Worm (Caenorhabditis elegans): ENCODE data around the gene lip-1.

The lip-1 gene

ce11 chrIV:6879666-6880210 lies 37.0 kb downstream of the lip-1 start (continued):
- TF ChIP-seq unc-62 (GFP tag; optimal IDR thresholded peaks at IDR 0.05): no peak
- no peak for TF ChIP-seq ceh-82 (tag; optimal IDR thresholded peaks at IDR 0.05)
- TF ChIP-seq dsc-1 (tag; optimal IDR thresholded peaks at IDR 0.05): peak; percentile 51
- TF ChIP-seq mef-2 (tag; optimal IDR thresholded peaks at IDR 0.05): no peak
- no peak for TF ChIP-seq egl-27 (tag; optimal IDR thresholded peaks at IDR 0.05)
- no peak for TF ChIP-seq aly-2 (tag; optimal IDR thresholded peaks at IDR 0.05)
- TF ChIP-seq aha-1 (tag; optimal IDR thresholded peaks at IDR 0.05): no peak
- no peak for TF ChIP-seq fos-1 (tag; optimal IDR thresholded peaks at IDR 0.05)

- TF ChIP-seq pqm-1 (tag; optimal IDR thresholded peaks at IDR 0.05): peak; percentile 12
- no peak for TF ChIP-seq elt-3 (tag; optimal IDR thresholded peaks at IDR 0.05)
- peak; percentile 33 for TF ChIP-seq tlp-1 (tag; optimal IDR thresholded peaks at IDR 0.05)
- peak; percentile 14 for TF ChIP-seq nhr-90 (tag; optimal IDR thresholded peaks at IDR 0.05; ENCODE audit: poor library complexity)
- no peak for TF ChIP-seq ztf-4 (tag; optimal IDR thresholded peaks at IDR 0.05)
- no peak for TF ChIP-seq C34B4.2 (tag; optimal IDR thresholded peaks at IDR 0.05)
- peak in 1 of 2 experiments; percentile 23 for TF ChIP-seq lin-35 (GFP tag; optimal IDR thresholded peaks at IDR 0.05)
- TF ChIP-seq xbp-1 (tag; optimal IDR thresholded peaks at IDR 0.05): no peak
- TF ChIP-seq elt-2 (tag; optimal IDR thresholded peaks at IDR 0.05): peak; percentile 97
- TF ChIP-seq dsc-1 (tag; optimal IDR thresholded peaks at IDR 0.05): peak; percentile 12
- TF ChIP-seq efl-1 (optimal IDR thresholded peaks at IDR 0.05): no peak
- TF ChIP-seq efl-1 (GFP tag; optimal IDR thresholded peaks at IDR 0.05 in 1 of 2): peak in 1 of 2 experiments; percentile 81
- peak; percentile 59 for TF ChIP-seq jun-1 (tag; optimal IDR thresholded peaks at IDR 0.05)
- TF ChIP-seq nhr-47 (tag; optimal IDR thresholded peaks at IDR 0.05): no peak
- TF ChIP-seq tbx-2 (tag; optimal IDR thresholded peaks at IDR 0.05): no peak
These were observed 37.7 kb downstream of the lip-1 start for ce11 chrIV:6880415-6880814.

ce11 chrIV:6881183-6881582 lies 38.4 kb downstream of the lip-1 start:
- TF ChIP-seq egl-27 (tag; optimal IDR thresholded peaks at IDR 0.05) (peak; percentile 5 to 72), nhr-12 (tag; optimal IDR thresholded peaks at IDR 0.05) (no peak), efl-3 (GFP tag; optimal IDR thresholded peaks at IDR 0.05) (no peak), sup-37 (GFP tag; optimal IDR thresholded peaks at IDR 0.05) (no peak), ces-1 (GFP tag; optimal IDR thresholded peaks at IDR 0.05) (no peak), nhr-47 (tag; optimal IDR thresholded peaks at IDR 0.05) (peak; percentile 63), nhr-85 (tag) (no peak), hlh-4 (tag; optimal IDR thresholded peaks at IDR 0.05) (no peak), nhr-76 (tag; optimal IDR thresholded peaks at IDR 0.05) (no peak), ztf-11 (tag; optimal IDR thresholded peaks at IDR 0.05) (no peak), ceh-88 (GFP tag; IDR thresholded peaks at IDR 0.05) (no peak), lsy-2 (tag; optimal IDR thresholded peaks at IDR 0.05) (peak; percentile 48 to 68), elt-3 (tag; optimal IDR thresholded peaks at IDR 0.05) (no peak), unc-130 (tag; optimal IDR thresholded peaks at IDR 0.05) (no peak), unc-30 (tag; optimal IDR thresholded peaks at IDR 0.05) (no peak), irx-1 (tag; optimal IDR thresholded peaks at IDR 0.05) (peak; percentile 39), blmp-1 (tag; optimal IDR thresholded peaks at IDR 0.05) (no peak), lin-35 (GFP tag; optimal IDR thresholded peaks at IDR 0.05) (peak in 1 of 2 experiments; percentile 27), lir-3 (tag; optimal IDR thresholded peaks at IDR 0.05; ENCODE audit: poor library complexity) (peak; percentile 4), grh-1 (GFP tag; IDR thresholded peaks at IDR 0.05) (no peak), ets-5 (GFP tag; IDR thresholded peaks at IDR 0.05) (no peak), nhr-28 (tag; optimal IDR thresholded peaks at IDR 0.05) (no peak), isw-1 (GFP tag; IDR thresholded peaks at IDR 0.05) (no peak), nhr-77 (tag; optimal IDR thresholded peaks at IDR 0.05) (peak; percentile 54), vab-15 (tag; optimal IDR thresholded peaks at IDR 0.05) (no peak), mab-9 (GFP tag; IDR thresholded peaks at IDR 0.05) (0 out of 2 replicates have a peak, but pooled peaks have one; percentile 17), xbp-1 (tag; optimal IDR thresholded peaks at IDR 0.05) (peak; percentile 35), rnt-1 (tag; optimal IDR thresholded peaks at IDR 0.05) (peak; percentile 75), ama-1 (optimal IDR thresholded peaks at IDR 0.05) (no peak), egl-13 (tag; optimal IDR thresholded peaks at IDR 0.05) (peak; percentile 28), fkh-4 (tag; optimal IDR thresholded peaks at IDR 0.05; ENCODE audit: borderline replicate concordance) (no peak), sox-4 (tag; optimal IDR thresholded peaks at IDR 0.05) (peak; percentile 56), aly-2 (tag; optimal IDR thresholded peaks at IDR 0.05) (no peak), Y116A8C.19 (tag; optimal IDR thresholded peaks at IDR 0.05; ENCODE audit: borderline replicate concordance) (no peak), elt-2 (tag; optimal IDR thresholded peaks at IDR 0.05) (no peak)
